Worm (Caenorhabditis elegans) whole organism, late embryonic: Measurements from ENCODE around the gene K02E7.11.
A peak's percentile ranks its signal among the peaks of the same experiment; 100 is the strongest.

Source experiments
- C38D4.7 ChIP-seq: fragments of 200-800 bp; sonication (Bioruptor generic); optimal IDR thresholded peaks from 2 replicates; lab custom pipeline; 2018; ENCODE audit warnings: mild to moderate bottlenecking, missing genetic modification characterization, moderate library complexity, missing compliant biosample characterization
- F13H6.1 ChIP-seq: sonication (generic microtip); optimal IDR thresholded peaks from 2 replicates; lab custom pipeline; 2016; ENCODE audit warnings: missing genetic modification characterization, missing compliant biosample characterization
- T23F11.4 ChIP-seq: fragments of 200-800 bp; sonication (Bioruptor generic); optimal IDR thresholded peaks from 2 replicates; lab custom pipeline; 2018; ENCODE audit warnings: mild to moderate bottlenecking, missing genetic modification characterization, missing compliant biosample characterization
- Y22D7AL.16 ChIP-seq: sonication (generic microtip); optimal IDR thresholded peaks from 2 replicates; lab custom pipeline; 2016; ENCODE audit warnings: missing genetic modification characterization, missing compliant biosample characterization
- ceh-14 ChIP-seq: sonication (generic microtip); optimal IDR thresholded peaks from 2 replicates; lab custom pipeline; 2016; ENCODE audit warnings: missing genotype, missing genetic modification characterization, missing compliant biosample characterization
- ceh-18 ChIP-seq: sonication (generic microtip); optimal IDR thresholded peaks from 2 replicates; lab custom pipeline; 2016; ENCODE audit warnings: missing genetic modification characterization, missing compliant biosample characterization
- ceh-2 ChIP-seq: sonication (generic microtip); optimal IDR thresholded peaks from 2 replicates; lab custom pipeline; 2016; ENCODE audit warnings: missing genotype, missing genetic modification characterization, missing compliant biosample characterization
- ceh-22 ChIP-seq: sonication (generic microtip); optimal IDR thresholded peaks from 2 replicates; lab custom pipeline; 2017; ENCODE audit warnings: missing biosample characterization, missing genetic modification characterization
- ceh-30 ChIP-seq: fragments of 150-350 bp; optimal IDR thresholded peaks from 2 replicates; lab custom pipeline; 2014; ENCODE audit warnings: missing biosample characterization, missing genetic modification characterization
- ceh-31 ChIP-seq: sonication (generic microtip); optimal IDR thresholded peaks from 2 replicates; lab custom pipeline; 2016; ENCODE audit warnings: missing genetic modification characterization, missing compliant biosample characterization
- dve-1 ChIP-seq: sonication (generic microtip); optimal IDR thresholded peaks from 2 replicates; lab custom pipeline; 2017; ENCODE audit warnings: antibody characterized with exemption, mild to moderate bottlenecking, missing genetic modification characterization, missing compliant biosample characterization
- elt-4 ChIP-seq: sonication (generic microtip); optimal IDR thresholded peaks from 2 replicates; lab custom pipeline; 2016; ENCODE audit warnings: missing genetic modification characterization, missing compliant biosample characterization
- fax-1 ChIP-seq: sonication (generic microtip); optimal IDR thresholded peaks from 2 replicates; lab custom pipeline; 2016; ENCODE audit warnings: missing genotype, missing genetic modification characterization, missing compliant biosample characterization
- gmeb-2 ChIP-seq: sonication (generic microtip); optimal IDR thresholded peaks from 2 replicates; lab custom pipeline; 2016; ENCODE audit warnings: missing genetic modification characterization, inconsistent platforms, missing compliant biosample characterization
- hlh-13 ChIP-seq: fragments of 200-800 bp; sonication (Bioruptor generic); optimal IDR thresholded peaks from 2 replicates; lab custom pipeline; 2018; ENCODE audit warnings: mild to moderate bottlenecking, missing genetic modification characterization, missing compliant biosample characterization
- hlh-6 ChIP-seq: sonication (generic microtip); optimal IDR thresholded peaks from 2 replicates; lab custom pipeline; 2016; ENCODE audit warnings: missing genotype, missing genetic modification characterization, missing compliant biosample characterization
- hlh-8 ChIP-seq: sonication (generic microtip); optimal IDR thresholded peaks from 2 replicates; lab custom pipeline; 2016; ENCODE audit warnings: missing genotype, missing genetic modification characterization, missing compliant biosample characterization
- lim-6 ChIP-seq: sonication (generic microtip); optimal IDR thresholded peaks from 2 replicates; lab custom pipeline; 2016; ENCODE audit warnings: missing genetic modification characterization, missing compliant biosample characterization
- madf-2 ChIP-seq: sonication (generic microtip); optimal IDR thresholded peaks from 2 replicates; lab custom pipeline; 2017; ENCODE audit warnings: missing genetic modification characterization, missing compliant biosample characterization
- mec-3 ChIP-seq: sonication (generic microtip); optimal IDR thresholded peaks from 2 replicates; lab custom pipeline; 2016; ENCODE audit warnings: borderline replicate concordance, missing genetic modification characterization, missing compliant biosample characterization
- nfya-1 ChIP-seq: sonication (generic microtip); optimal IDR thresholded peaks from 2 replicates; lab custom pipeline; 2017; ENCODE audit warnings: missing genetic modification characterization, mild to moderate bottlenecking, missing compliant biosample characterization, antibody characterized with exemption, moderate library complexity
- nhr-11 ChIP-seq: fragments of 150-350 bp; optimal IDR thresholded peaks from 2 replicates; lab custom pipeline; 2014; ENCODE audit warnings: missing biosample characterization, missing genetic modification characterization
- nhr-232 ChIP-seq: sonication (generic microtip); optimal IDR thresholded peaks from 2 replicates; lab custom pipeline; 2016; ENCODE audit warnings: missing genetic modification characterization, missing compliant biosample characterization
- odd-2 ChIP-seq: sonication (generic microtip); optimal IDR thresholded peaks from 2 replicates; lab custom pipeline; 2017; ENCODE audit warnings: antibody characterized with exemption, mild to moderate bottlenecking, missing genetic modification characterization, missing compliant biosample characterization
- pag-3 ChIP-seq: sonication (generic microtip); optimal IDR thresholded peaks from 2 replicates; lab custom pipeline; 2016; ENCODE audit warnings: missing compliant biosample characterization, missing genetic modification characterization, borderline replicate concordance
- pax-1 ChIP-seq: fragments of 150-350 bp; optimal IDR thresholded peaks from 2 replicates; lab custom pipeline; 2014; ENCODE audit warnings: missing biosample characterization, missing genetic modification characterization
- pros-1 ChIP-seq: fragments of 150-350 bp; optimal IDR thresholded peaks from 2 replicates; lab custom pipeline; 2014; ENCODE audit warnings: missing biosample characterization, missing genetic modification reagents, missing genetic modification characterization
- tbx-2 ChIP-seq: sonication (generic microtip); optimal IDR thresholded peaks from 2 replicates; lab custom pipeline; 2016; ENCODE audit warnings: missing genetic modification characterization, missing compliant biosample characterization
- tbx-7 ChIP-seq: sonication (generic microtip); optimal IDR thresholded peaks from 2 replicates; lab custom pipeline; 2016; ENCODE audit warnings: missing genotype, missing genetic modification characterization, missing compliant biosample characterization
- ttx-3 ChIP-seq: sonication (generic microtip); optimal IDR thresholded peaks from 2 replicates; lab custom pipeline; 2016; ENCODE audit warnings: missing genetic modification reagents, missing genetic modification characterization, missing compliant biosample characterization
- unc-3 ChIP-seq, 2 experiments: fragments of 200-800 bp in 1 of 2; sonication (Bioruptor generic) in 1 of 2; sonication (generic microtip) in 1 of 2; conservative IDR thresholded peaks in 1 of 2; optimal IDR thresholded peaks in 1 of 2; 2 replicates each; pipeline versions ENCODE4 v1.3.6 to Lab custom; 2016 to 2022; ENCODE audit warnings: missing compliant biosample characterization in 2 of 2, missing genetic modification characterization in 2 of 2, missing genetic modification reagents in 1 of 2
- unc-55 ChIP-seq: sonication (generic microtip); optimal IDR thresholded peaks from 2 replicates; lab custom pipeline; 2017; ENCODE audit warnings: missing biosample characterization, missing genetic modification reagents, missing genetic modification characterization
- unc-86 ChIP-seq: sonication (generic microtip); optimal IDR thresholded peaks from 2 replicates; lab custom pipeline; 2016; ENCODE audit warnings: missing genetic modification characterization, missing compliant biosample characterization

Gene K02E7.11

DNA sequence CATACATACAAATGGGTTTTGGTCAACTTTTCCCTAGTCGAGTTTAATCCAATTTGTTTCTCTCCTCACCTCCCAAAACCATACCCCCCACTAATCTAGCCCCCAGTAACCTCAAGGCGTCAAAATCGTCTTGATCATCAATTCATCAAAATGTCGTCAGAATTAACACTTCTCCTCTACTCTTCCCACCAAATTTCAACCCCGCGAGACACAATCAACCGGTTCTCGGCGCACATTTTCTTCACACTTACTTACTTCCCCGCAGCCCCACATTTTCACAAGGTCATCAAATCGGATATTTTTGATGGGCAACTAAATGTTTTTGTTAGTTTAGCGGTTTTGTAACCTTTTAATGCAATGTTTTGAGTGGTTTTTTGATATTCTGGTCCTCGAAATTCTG is 15.4 kb upstream of the K02E7.11 start:
- no peak for TF ChIP-seq hlh-6 (tag; lab: Kevin White, UChicago)
- TF ChIP-seq nhr-232 (tag; lab: Kevin White, UChicago) = no peak
- no peak for TF ChIP-seq tbx-2 (tag; lab: Kevin White, UChicago)
- TF ChIP-seq unc-3 (GFP tag; conservative IDR thresholded peaks at IDR 0.05; lab: Robert Waterston, UW) = no peak
- no peak for TF ChIP-seq unc-3 (tag; optimal IDR thresholded peaks at IDR 0.05; lab: Kevin White, UChicago)
- no peak for TF ChIP-seq hlh-8
- TF ChIP-seq tbx-7 (tag; lab: Kevin White, UChicago) = no peak
- TF ChIP-seq mec-3 (tag; lab: Kevin White, UChicago) = no peak

DNA sequence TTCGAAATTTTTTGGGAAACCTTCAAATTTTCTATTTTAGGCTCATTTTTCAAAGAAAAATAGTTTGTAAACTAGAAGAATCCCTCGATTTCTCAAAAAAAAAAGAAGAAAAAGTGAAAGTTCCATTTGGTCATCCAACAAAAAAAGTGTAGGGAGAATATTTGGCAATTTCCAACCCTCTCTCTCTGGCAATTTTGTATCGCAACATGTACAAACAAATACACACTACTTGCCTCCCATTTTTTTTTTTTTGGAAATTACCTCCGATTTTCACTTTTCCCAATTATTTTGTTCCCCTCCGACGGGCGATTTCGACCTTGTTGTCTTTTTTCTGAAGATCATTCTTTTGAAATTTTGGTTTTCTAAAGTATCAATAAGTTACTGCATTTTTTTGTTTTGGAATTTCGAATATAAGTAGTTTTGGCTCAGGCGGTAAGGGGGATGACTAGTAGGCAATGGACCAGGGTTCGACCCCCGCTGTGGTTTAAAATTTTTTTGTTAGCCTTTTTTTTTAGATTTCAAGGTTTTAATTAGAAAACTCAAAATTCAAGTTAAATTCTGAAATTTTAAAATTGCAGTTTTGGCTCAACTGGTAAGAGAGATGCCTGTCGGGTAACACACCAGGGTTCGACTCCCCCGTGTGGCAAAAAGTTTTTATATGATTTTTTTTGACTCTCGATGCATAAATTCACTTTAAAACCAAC is 13.4 kb upstream of the K02E7.11 start:
- no peak for TF ChIP-seq ceh-31 (tag; lab: Kevin White, UChicago)

DNA sequence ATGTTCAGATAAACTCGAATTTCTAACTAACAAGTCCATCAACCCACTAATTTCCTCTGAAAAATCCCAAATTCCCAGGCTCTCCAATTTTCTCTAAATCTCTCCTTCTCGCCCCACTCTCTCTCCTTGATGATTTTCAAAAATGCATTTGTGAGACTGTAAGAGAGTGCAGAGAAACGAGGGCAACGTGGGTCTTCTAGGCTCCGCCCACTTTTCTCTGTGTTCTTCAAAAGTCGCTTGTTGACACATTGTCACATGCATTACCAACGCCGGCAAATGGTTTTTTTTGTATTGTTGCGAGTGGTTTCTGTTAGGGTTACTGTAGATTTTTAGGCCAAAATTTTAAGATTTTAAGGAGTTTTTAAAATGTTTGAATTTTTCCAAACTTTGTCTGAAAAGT is 11.2 kb upstream of the K02E7.11 start:
- TF ChIP-seq lim-6 (no peak), Y22D7AL.16 (tag; lab: Kevin White, UChicago) (no peak), F13H6.1 (no peak), nfya-1 (tag; lab: Kevin White, UChicago) (no peak), hlh-8 (no peak)

- TF ChIP-seq ttx-3 (tag; lab: Kevin White, UChicago) (no peak), hlh-8 (no peak), pros-1 (tag; lab: Kevin White, UChicago) (no peak), Y22D7AL.16 (tag; lab: Kevin White, UChicago) (no peak), ceh-2 (tag; lab: Kevin White, UChicago) (no peak), elt-4 (tag; lab: Kevin White, UChicago) (no peak), ceh-22 (tag; lab: Kevin White, UChicago) (no peak), C38D4.7 (GFP tag; lab: Kevin White, UChicago) (no peak), odd-2 (tag; lab: Kevin White, UChicago) (no peak), fax-1 (tag; lab: Kevin White, UChicago) (no peak), madf-2 (no peak), unc-86 (tag; lab: Kevin White, UChicago) (no peak), nhr-232 (tag; lab: Kevin White, UChicago) (no peak), dve-1 (no peak)
These were observed 10.2 kb upstream of the K02E7.11 start for ce11 chrII:1085546-1085945.

ce11 chrII:1084899-1085298 is 9.6 kb upstream of the K02E7.11 start:
- TF ChIP-seq ceh-30 (tag; lab: Kevin White, UChicago) = no peak
- peak; percentile 41 for TF ChIP-seq nfya-1 (tag; lab: Kevin White, UChicago)
- peak; percentile 8 for TF ChIP-seq ceh-18 (tag; lab: Kevin White, UChicago)
- TF ChIP-seq F13H6.1 = peak; percentile 27
- TF ChIP-seq T23F11.4 (GFP tag; lab: Kevin White, UChicago) = no peak
- no peak for TF ChIP-seq hlh-13 (GFP tag; lab: Kevin White, UChicago)
- peak; percentile 44 for TF ChIP-seq unc-55 (GFP tag; lab: Kevin White, UChicago)
- no peak for TF ChIP-seq ttx-3 (tag; lab: Kevin White, UChicago)
- TF ChIP-seq pax-1 = no peak
- no peak for TF ChIP-seq nhr-11
- peak; percentile 2 for TF ChIP-seq tbx-2 (tag; lab: Kevin White, UChicago)
- TF ChIP-seq ceh-14 (tag; lab: Kevin White, UChicago) = no peak
- TF ChIP-seq fax-1 (tag; lab: Kevin White, UChicago) = no peak
- no peak for TF ChIP-seq pag-3 (tag; lab: Kevin White, UChicago)
- no peak for TF ChIP-seq gmeb-2
- no peak for TF ChIP-seq mec-3 (tag; lab: Kevin White, UChicago)
- TF ChIP-seq, all 69 proteins: peak for 5
